Worm (Caenorhabditis elegans): Measurements from ENCODE around the gene lin-15A.

lin-15A gene

ce11 chrX:15731668-15732067 is at the start of gene lin-15A:
TSS of gene lin-15A (plus strand) at chrX:15731968.
- TF ChIP-seq unc-62 (GFP tag; optimal IDR thresholded peaks at IDR 0.05), result no peak

ce11 chrX:15689244-15689643 is 42.5 kb upstream of the lin-15A start, which contains the start of gene C03H12.1:
TSS of gene C03H12.1 (plus strand) at chrX:15689449.
- no peak for TF ChIP-seq unc-62 (GFP tag; optimal IDR thresholded peaks at IDR 0.05)

- TF ChIP-seq unc-62 (GFP tag; optimal IDR thresholded peaks at IDR 0.05), result no peak
Measured at ce11 chrX:15693466-15693865, 38.3 kb upstream of the lin-15A start.

ce11 chrX:15696400-15696799 is 35.4 kb upstream of the lin-15A start, which contains the start of gene ZK662.2:
TSS of gene ZK662.2 (plus strand) at chrX:15696700.
- TF ChIP-seq unc-62 (GFP tag; optimal IDR thresholded peaks at IDR 0.05), result no peak

ce11 chrX:15700220-15700619 is 31.5 kb upstream of the lin-15A start:
- TF ChIP-seq unc-62 (GFP tag; optimal IDR thresholded peaks at IDR 0.05), result no peak

- TF ChIP-seq unc-62 (GFP tag; optimal IDR thresholded peaks at IDR 0.05), result no peak
Measured at ce11 chrX:15704579-15705110, 27.1 kb upstream of the lin-15A start.

DNA sequence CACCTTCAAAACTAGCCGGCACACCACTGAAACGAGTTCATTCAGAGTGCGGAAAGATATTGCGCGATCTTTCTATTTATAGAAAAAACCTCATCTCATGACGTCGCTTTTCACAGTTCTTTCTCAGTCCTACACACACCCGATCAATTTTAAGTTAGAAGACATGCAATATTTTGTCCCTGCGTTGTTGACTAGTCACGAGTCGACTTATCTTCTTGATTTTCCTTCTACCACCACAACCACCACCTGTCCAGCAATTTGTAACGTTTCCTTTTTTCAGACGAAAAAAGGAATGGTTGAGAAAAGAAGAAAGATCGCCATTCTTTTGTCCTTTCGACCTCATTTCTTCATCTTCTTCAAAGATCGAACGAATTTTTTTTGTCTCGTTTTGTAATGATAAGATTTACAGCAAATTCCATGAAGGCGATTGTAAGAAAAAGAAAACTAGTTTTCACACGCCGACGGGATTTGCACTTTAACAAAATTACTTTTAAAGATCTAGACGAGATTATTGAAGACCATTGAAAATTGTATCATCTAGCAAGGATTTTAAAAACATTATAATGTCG is 25.6 kb upstream of the lin-15A start:
- TF ChIP-seq unc-62 (GFP tag; optimal IDR thresholded peaks at IDR 0.05), result no peak

DNA sequence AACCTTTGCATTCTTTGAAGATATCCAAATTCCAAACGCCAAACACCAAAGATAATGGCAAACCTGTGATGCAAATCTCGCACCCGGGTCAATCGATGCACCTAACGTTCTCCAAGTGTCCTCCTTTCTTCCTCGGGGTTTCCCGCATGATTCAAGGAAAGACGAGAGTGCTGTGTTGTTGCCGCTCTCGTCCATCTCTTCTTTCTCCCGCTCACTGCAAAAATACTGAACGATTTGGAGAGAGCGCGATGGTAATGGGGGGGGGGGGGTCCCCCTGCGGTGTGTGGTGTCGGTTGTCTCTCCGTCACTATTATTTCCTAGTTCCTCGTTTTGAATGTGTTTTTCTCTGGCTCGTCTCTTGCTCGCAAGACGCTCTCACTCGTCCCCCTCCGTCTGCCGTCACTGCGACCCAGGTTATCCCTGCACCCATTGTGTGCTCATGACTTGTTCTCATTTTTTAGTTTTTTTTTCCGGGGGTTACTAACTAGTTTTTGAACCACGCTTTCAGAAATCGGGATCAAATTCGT is 24.3 kb upstream of the lin-15A start:
- no peak for TF ChIP-seq unc-62 (GFP tag; optimal IDR thresholded peaks at IDR 0.05)

ce11 chrX:15707913-15708312 is 23.9 kb upstream of the lin-15A start, which contains the start of gene nhr-48:
TSS of gene nhr-48 (plus strand) at chrX:15708213.
- TF ChIP-seq unc-62 (GFP tag; optimal IDR thresholded peaks at IDR 0.05), result no peak

DNA sequence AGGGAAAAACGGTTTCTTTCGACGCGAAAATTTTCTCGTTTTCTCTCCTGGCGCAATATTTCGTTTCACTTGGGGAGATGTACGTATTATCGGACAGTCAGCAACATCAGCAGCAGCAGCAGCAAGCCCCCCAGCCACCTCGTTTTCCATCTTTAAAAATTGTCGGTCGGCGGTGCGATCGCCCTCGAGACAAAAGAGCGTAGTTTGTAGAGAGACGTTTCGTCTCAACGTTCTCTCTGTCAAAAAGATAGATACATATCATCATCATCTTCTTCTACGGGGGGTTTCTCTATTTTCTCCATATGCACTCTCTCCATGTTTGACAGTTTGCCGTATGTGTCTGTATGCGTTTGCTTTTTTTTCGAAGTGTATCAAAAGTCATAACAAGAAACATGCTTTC is 22.2 kb upstream of the lin-15A start:
- TF ChIP-seq unc-62 (GFP tag; optimal IDR thresholded peaks at IDR 0.05), result no peak

DNA sequence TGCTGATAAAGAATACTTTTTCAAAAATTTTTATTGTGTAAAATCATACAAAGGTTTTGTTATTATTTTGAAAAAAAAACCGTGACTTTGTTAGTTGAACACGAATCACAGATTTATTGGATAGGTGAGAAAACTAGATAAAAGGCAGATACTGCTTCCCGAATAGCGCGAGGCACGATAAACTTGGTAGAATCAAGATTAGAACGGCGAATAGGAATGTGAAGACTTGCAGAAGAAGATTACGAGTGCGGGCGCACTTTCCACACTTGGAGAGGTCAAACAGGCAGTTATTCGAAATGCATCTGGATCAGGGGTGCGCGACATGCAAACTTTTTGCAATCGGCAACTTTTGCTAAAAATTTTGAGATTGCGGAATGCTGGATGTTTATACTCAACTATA is 18.6 kb upstream of the lin-15A start:
- TF ChIP-seq unc-62 (GFP tag; optimal IDR thresholded peaks at IDR 0.05), result no peak

- TF ChIP-seq unc-62 (GFP tag; optimal IDR thresholded peaks at IDR 0.05), result no peak
Measured at ce11 chrX:15716971-15717370, 14.8 kb upstream of the lin-15A start.

DNA sequence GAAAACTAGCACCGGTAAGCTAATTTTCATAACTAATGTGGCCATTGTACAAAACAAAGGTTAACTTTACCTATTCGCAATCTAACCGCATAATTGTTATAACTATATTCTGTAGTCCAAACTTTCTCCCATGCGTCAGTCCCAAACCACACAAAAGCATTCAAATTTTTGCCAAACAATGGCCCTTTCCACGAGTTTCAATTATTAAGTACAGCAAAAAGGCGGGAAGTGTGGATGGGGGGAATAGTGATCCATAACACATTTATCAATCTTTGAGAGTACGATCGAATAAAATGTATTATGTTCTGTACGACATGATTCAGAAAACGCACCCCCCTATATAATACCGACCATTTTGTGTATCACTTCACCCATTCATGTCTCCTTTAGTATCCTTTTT is 13.4 kb upstream of the lin-15A start, which contains the start of gene ZK662.6:
ZK662.6 (plus strand) TSS at position 301 of the 400 bp plus-strand sequence.
- TF ChIP-seq unc-62 (GFP tag; optimal IDR thresholded peaks at IDR 0.05), result no peak

ce11 chrX:15721346-15721745 is 10.4 kb upstream of the lin-15A start, which contains the start of gene ZK662.5:
TSS of gene ZK662.5 (plus strand) at chrX:15721646.
- no peak for TF ChIP-seq unc-62 (GFP tag; optimal IDR thresholded peaks at IDR 0.05)

ce11 chrX:15724994-15725393 is 6.8 kb upstream of the lin-15A start:
- TF ChIP-seq unc-62 (GFP tag; optimal IDR thresholded peaks at IDR 0.05), result no peak

DNA sequence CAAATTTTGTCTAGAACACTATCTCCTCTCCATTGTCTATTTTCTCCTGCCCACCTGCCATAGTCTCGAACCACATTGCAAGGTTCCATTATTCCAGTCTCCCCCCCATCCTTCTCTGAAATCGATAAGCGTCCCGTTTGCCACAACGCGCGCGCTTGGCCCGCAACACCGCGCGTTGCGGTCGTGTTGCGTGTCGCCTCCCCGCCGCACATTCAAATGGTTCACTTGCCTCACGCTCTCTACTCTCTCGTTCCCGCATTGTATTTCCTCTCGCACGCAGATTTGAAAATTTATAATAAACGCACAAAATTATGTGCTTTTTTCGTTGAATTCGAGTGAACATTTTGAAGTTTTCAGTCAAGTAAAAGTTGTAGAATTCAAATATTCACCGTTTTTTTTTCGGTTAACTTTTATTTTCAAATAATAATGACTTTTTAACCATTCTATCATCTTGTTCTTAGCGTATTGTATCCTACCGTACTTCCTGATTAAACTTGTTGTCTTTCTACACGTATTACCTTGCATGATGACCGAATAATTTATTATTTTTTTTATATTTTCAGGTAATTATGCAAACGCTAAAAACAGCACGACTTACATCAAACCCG is 6.1 kb upstream of the lin-15A start, which contains the start of gene lin-15B:
lin-15B (plus strand) TSS at position 558 of the 608 bp plus-strand sequence.
- no peak for TF ChIP-seq unc-62 (GFP tag; optimal IDR thresholded peaks at IDR 0.05)

DNA sequence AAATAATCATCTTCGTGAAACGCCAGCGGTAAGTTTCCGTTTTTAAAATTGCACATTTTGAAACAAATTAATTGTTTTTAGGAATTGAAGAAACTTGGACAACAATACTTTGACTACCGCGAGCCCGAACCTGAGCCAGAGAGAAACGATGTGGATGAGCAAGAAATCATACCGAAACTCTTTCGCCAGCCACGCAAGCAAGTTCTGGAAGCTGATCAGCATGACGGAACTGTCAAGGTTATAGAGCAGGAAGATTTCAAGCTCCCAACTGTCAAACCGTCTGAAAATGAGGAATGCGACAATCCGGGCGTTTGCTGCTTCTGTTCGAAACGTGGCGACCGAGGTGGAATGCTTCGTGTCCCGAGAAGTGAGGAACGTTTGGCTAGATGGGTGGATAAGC is 1.4 kb upstream of the lin-15A start:
- no peak for TF ChIP-seq unc-62 (GFP tag; optimal IDR thresholded peaks at IDR 0.05)
